Fruit fly (Drosophila melanogaster) whole organism, wandering third instar larva: ENCODE measurements around the gene Snx21.

Source experiments
- Hr78 ChIP-seq: fragments of >200 bp; optimal IDR thresholded peaks from 2 replicates; lab custom pipeline; 2017; ENCODE audit warnings: missing biosample characterization, missing genetic modification characterization
- fru ChIP-seq: fragments of 200-800 bp; sonication (Bioruptor generic); optimal IDR thresholded peaks from 3 replicates; lab custom pipeline; 2016; ENCODE audit warnings: missing biosample characterization, mild to moderate bottlenecking, missing genetic modification characterization

dm6 chr2L:2767627-2768026, 2.2 kb upstream of the Snx21 start, which contains the start of the genes Taf10b and Taf10:
- TF ChIP-seq Hr78 (no peak), fru (GFP tag; lab: Kevin White, UChicago) (no peak)
